Worm (Caenorhabditis elegans): ENCODE data around the gene nrsn-1.

DNA sequence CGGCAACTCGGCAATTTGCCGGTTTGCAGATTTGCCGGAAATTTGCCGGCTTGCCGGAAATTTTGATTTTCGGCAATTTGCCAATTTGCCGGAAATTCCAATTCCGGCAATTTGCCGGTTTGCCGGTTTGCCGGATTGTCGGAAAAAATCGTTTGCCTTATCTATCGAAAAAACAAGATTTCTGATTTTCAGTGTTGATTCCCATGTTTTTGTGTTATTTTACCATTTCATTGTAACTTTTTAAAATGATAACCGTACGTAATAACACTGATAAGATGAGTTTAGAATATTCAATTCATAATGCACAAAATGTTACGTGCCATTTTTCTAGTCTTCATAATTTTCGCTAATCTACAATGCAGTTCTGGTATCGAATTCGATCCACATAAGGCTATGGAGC, 45.1 kb upstream of the nrsn-1 start, which contains the start of gene oac-55:
- TF ChIP-seq tbx-7 (tag; optimal IDR thresholded peaks at IDR 0.05) (no peak), ceh-2 (tag; optimal IDR thresholded peaks at IDR 0.05) (no peak), hlh-15 (tag; optimal IDR thresholded peaks at IDR 0.05) (no peak), pag-3 (tag; optimal IDR thresholded peaks at IDR 0.05; ENCODE audit: borderline replicate concordance) (no peak), fkh-10 (GFP tag; optimal IDR thresholded peaks at IDR 0.05) (no peak), ceh-34 (tag; optimal IDR thresholded peaks at IDR 0.05) (no peak), tbx-2 (tag; optimal IDR thresholded peaks at IDR 0.05) (no peak), ama-1 (optimal IDR thresholded peaks at IDR 0.05) (no peak), pha-4 (tag; optimal IDR thresholded peaks at IDR 0.05) (no peak), unc-55 (GFP tag; optimal IDR thresholded peaks at IDR 0.05) (no peak)
